Worm (Caenorhabditis elegans) whole organism, L1 larva: Measurements from ENCODE around the gene spch-1.

Experiments
- C04F5.9 ChIP-seq: sonication (generic microtip); optimal IDR thresholded peaks from 2 replicates; lab custom pipeline; 2016; ENCODE audit warnings: missing genetic modification characterization, missing compliant biosample characterization
- C34B4.2 ChIP-seq: sonication (generic microtip); optimal IDR thresholded peaks from 2 replicates; lab custom pipeline; 2017; ENCODE audit warnings: mild to moderate bottlenecking, missing genetic modification characterization, missing compliant biosample characterization
- alr-1 ChIP-seq: fragments of 200-800 bp; sonication (Bioruptor generic); optimal IDR thresholded peaks from 2 replicates; lab custom pipeline; 2018; ENCODE audit warnings: borderline replicate concordance, mild to moderate bottlenecking, missing genetic modification characterization, missing compliant biosample characterization
- blmp-1 ChIP-seq: fragments of 150-350 bp; optimal IDR thresholded peaks from 2 replicates; lab custom pipeline; 2014; ENCODE audit warnings: missing biosample characterization, missing genetic modification characterization
- ceh-63 ChIP-seq: fragments of 200-800 bp; sonication (Bioruptor generic); optimal IDR thresholded peaks from 2 replicates; lab custom pipeline; 2018; ENCODE audit warnings: mild to moderate bottlenecking, missing genetic modification characterization, missing compliant biosample characterization
- ceh-82 ChIP-seq, 3 experiments: fragments of 150-350 bp in 1 of 3; sonication (generic microtip) in 2 of 3; optimal IDR thresholded peaks; 2 replicates each; lab custom pipeline; 2014 to 2017; ENCODE audit warnings: missing biosample characterization in 3 of 3, missing genetic modification characterization in 3 of 3
- ceh-88 ChIP-seq: fragments of 200-800 bp; sonication (Bioruptor generic); IDR thresholded peaks from 2 replicates; pipeline ENCODE4 v1.3.6; 2022; ENCODE audit warnings: missing genetic modification characterization, missing compliant biosample characterization
- dsc-1 ChIP-seq: sonication (generic microtip); optimal IDR thresholded peaks from 2 replicates; lab custom pipeline; 2016; ENCODE audit warnings: mild to moderate bottlenecking, missing genetic modification characterization, missing compliant biosample characterization
- efl-1 ChIP-seq, 4 experiments: fragments of 150-350 bp; optimal IDR thresholded peaks in 3 of 4; peaks in 1 of 4; 1 replicate in 1 of 4; 2 replicates in 3 of 4; lab custom pipeline; 2014; ENCODE audit warnings: missing biosample characterization in 2 of 4, missing genetic modification characterization in 2 of 4, missing genetic modification reagents in 2 of 4
- egl-13 ChIP-seq: sonication (generic microtip); optimal IDR thresholded peaks from 2 replicates; lab custom pipeline; 2016; ENCODE audit warnings: missing genotype, missing genetic modification reagents, missing genetic modification characterization, missing compliant biosample characterization
- fkh-10 ChIP-seq: sonication (generic microtip); optimal IDR thresholded peaks from 2 replicates; lab custom pipeline; 2017; ENCODE audit warnings: missing biosample characterization, missing genetic modification reagents, missing genetic modification characterization
- fkh-4 ChIP-seq: sonication (generic microtip); optimal IDR thresholded peaks from 2 replicates; lab custom pipeline; 2016; ENCODE audit warnings: missing compliant biosample characterization, missing genetic modification characterization, borderline replicate concordance
- fkh-8 ChIP-seq: sonication (generic microtip); optimal IDR thresholded peaks from 2 replicates; lab custom pipeline; 2016; ENCODE audit warnings: mild to moderate bottlenecking, missing genetic modification characterization, missing compliant biosample characterization
- fos-1 ChIP-seq: fragments of 150-350 bp; optimal IDR thresholded peaks from 2 replicates; lab custom pipeline; 2014; ENCODE audit warnings: missing biosample characterization, missing genetic modification characterization
- grh-1 ChIP-seq: fragments of 200-800 bp; sonication (Bioruptor generic); IDR thresholded peaks from 2 replicates; pipeline ENCODE4 v1.3.6; 2022; ENCODE audit warnings: missing genetic modification reagents, missing genetic modification characterization, missing compliant biosample characterization
- hlh-17 ChIP-seq: fragments of 200-800 bp; sonication (Bioruptor generic); optimal IDR thresholded peaks from 2 replicates; lab custom pipeline; 2018; ENCODE audit warnings: missing genetic modification characterization, mild to moderate bottlenecking, missing compliant biosample characterization, moderate library complexity, borderline replicate concordance
- hpl-2 ChIP-seq: fragments of 150-350 bp; optimal IDR thresholded peaks from 2 replicates; lab custom pipeline; 2014; ENCODE audit warnings: missing biosample characterization, missing genetic modification reagents, missing genetic modification characterization
- irx-1 ChIP-seq: sonication (generic microtip); optimal IDR thresholded peaks from 2 replicates; lab custom pipeline; 2016; ENCODE audit warnings: missing genetic modification characterization, missing compliant biosample characterization
- isw-1 ChIP-seq: fragments of 200-800 bp; sonication (Bioruptor generic); IDR thresholded peaks from 2 replicates; pipeline ENCODE4 v1.3.6; 2022; ENCODE audit warnings: missing genetic modification characterization, missing compliant biosample characterization
- lir-3 ChIP-seq: sonication (generic microtip); optimal IDR thresholded peaks from 2 replicates; lab custom pipeline; 2016; ENCODE audit warnings: mild to moderate bottlenecking, missing genetic modification characterization, moderate library complexity, missing compliant biosample characterization; ENCODE audit not compliant: poor library complexity
- lsy-2 ChIP-seq, 2 experiments: fragments of 150-350 bp; optimal IDR thresholded peaks; 2 replicates each; lab custom pipeline; 2014; ENCODE audit warnings: missing biosample characterization in 2 of 2, missing genetic modification characterization in 2 of 2
- nhr-11 ChIP-seq: fragments of 150-350 bp; optimal IDR thresholded peaks from 2 replicates; lab custom pipeline; 2014; ENCODE audit warnings: missing biosample characterization, missing genetic modification characterization
- nhr-19 ChIP-seq: fragments of 200-800 bp; sonication (Bioruptor generic); conservative IDR thresholded peaks from 2 replicates; pipeline ENCODE4 v1.3.6; 2022; ENCODE audit warnings: missing genetic modification characterization, missing compliant biosample characterization
- nhr-20 ChIP-seq: sonication (generic microtip); optimal IDR thresholded peaks from 2 replicates; lab custom pipeline; 2016; ENCODE audit warnings: mild to moderate bottlenecking, missing genetic modification characterization, missing compliant biosample characterization
- nhr-84 ChIP-seq: sonication (generic microtip); optimal IDR thresholded peaks from 2 replicates; lab custom pipeline; 2017; ENCODE audit warnings: missing biosample characterization, missing genetic modification characterization
- nhr-90 ChIP-seq: sonication (generic microtip); optimal IDR thresholded peaks from 2 replicates; lab custom pipeline; 2016; ENCODE audit warnings: mild to moderate bottlenecking, missing genetic modification characterization, missing compliant biosample characterization; ENCODE audit not compliant: poor library complexity
- pqm-1 ChIP-seq: sonication (generic microtip); optimal IDR thresholded peaks from 3 replicates; lab custom pipeline; 2017; ENCODE audit warnings: missing biosample characterization, missing genetic modification characterization
- snpc-4 ChIP-seq: fragments of 150-350 bp; optimal IDR thresholded peaks from 2 replicates; lab custom pipeline; 2014; ENCODE audit warnings: missing biosample characterization, missing genetic modification characterization
- sox-4 ChIP-seq: sonication (generic microtip); optimal IDR thresholded peaks from 2 replicates; lab custom pipeline; 2016; ENCODE audit warnings: missing genetic modification characterization, missing compliant biosample characterization
- swsn-7 ChIP-seq: sonication (generic microtip); optimal IDR thresholded peaks from 2 replicates; lab custom pipeline; 2016; ENCODE audit warnings: missing genetic modification characterization, missing compliant biosample characterization
- unc-30 ChIP-seq: sonication (generic microtip); optimal IDR thresholded peaks from 2 replicates; lab custom pipeline; 2017; ENCODE audit warnings: missing biosample characterization, missing genetic modification characterization
- unc-98 ChIP-seq: fragments of 200-800 bp; sonication (Bioruptor generic); IDR thresholded peaks from 2 replicates; pipeline ENCODE4 v1.3.6; 2022; ENCODE audit warnings: missing genetic modification characterization, missing compliant biosample characterization

spch-1 gene

ce11 chrIV:10075899-10076298 is 35.4 kb downstream of the spch-1 start, which contains the start of gene W01B6.5:
Gene W01B6.5, plus strand, starts transcription at chrIV:10076199.
- TF ChIP-seq swsn-7 (no peak), hlh-17 (GFP tag; lab: Kevin White, UChicago) (no peak), isw-1 (GFP tag; lab: Robert Waterston, UW) (no peak), efl-1 (optimal IDR thresholded peaks at IDR 0.05; lab: Kevin White, UChicago) (no peak), efl-1 (GFP tag; optimal IDR thresholded peaks at IDR 0.05 in 1 of 2; lab: Kevin White, UChicago) (peak in 1 of 2 experiments; percentile 40)

- TF ChIP-seq C04F5.9 (no peak), blmp-1 (tag; lab: Kevin White, UChicago) (no peak), ceh-63 (GFP tag; lab: Kevin White, UChicago) (no peak), snpc-4 (tag; lab: Kevin White, UChicago) (no peak), alr-1 (tag; lab: Kevin White, UChicago) (no peak), egl-13 (tag; lab: Kevin White, UChicago) (no peak), lsy-2 (tag; optimal IDR thresholded peaks at IDR 0.05; lab: Kevin White, UChicago) (no peak), pqm-1 (tag; lab: Kevin White, UChicago) (no peak), nhr-11 (no peak), unc-30 (tag; lab: Kevin White, UChicago) (no peak), ceh-82 (tag; optimal IDR thresholded peaks at IDR 0.05; lab: Kevin White, UChicago) (no peak), fos-1 (tag; lab: Kevin White, UChicago) (no peak), C34B4.2 (tag; lab: Kevin White, UChicago) (no peak)
Observed at ce11 chrIV:10075034-10075510, 36.3 kb downstream of the spch-1 start, which contains the start of the genes ttbk-4 and W01B6.4. Gene ttbk-4, minus strand, starts transcription at chrIV:10075134. Gene W01B6.4, plus strand, starts transcription at chrIV:10075460.

- TF ChIP-seq unc-98 (GFP tag; lab: Robert Waterston, UW) (no peak), nhr-84 (tag; lab: Kevin White, UChicago) (no peak), irx-1 (tag; lab: Kevin White, UChicago) (no peak), C34B4.2 (tag; lab: Kevin White, UChicago) (no peak)
Observed at ce11 chrIV:10072527-10072926, 38.8 kb downstream of the spch-1 start, which contains the start of gene W01B6.3. Gene W01B6.3, minus strand, starts transcription at chrIV:10072627.

ce11 chrIV:10068266-10068665 is 43.1 kb downstream of the spch-1 start:
- TF ChIP-seq unc-98 (GFP tag; lab: Robert Waterston, UW), result no peak
- no peak for TF ChIP-seq fkh-4 (tag; lab: Kevin White, UChicago)
- no peak for TF ChIP-seq hpl-2 (GFP tag; lab: Kevin White, UChicago)
- no peak for TF ChIP-seq ceh-82 (tag; optimal IDR thresholded peaks at IDR 0.05; lab: Kevin White, UChicago)
- TF ChIP-seq sox-4, result no peak
- TF ChIP-seq pqm-1 (tag; lab: Kevin White, UChicago), result no peak
- no peak for TF ChIP-seq ceh-88 (GFP tag; lab: Robert Waterston, UW)
- no peak for TF ChIP-seq nhr-20 (tag; lab: Kevin White, UChicago)
- no peak for TF ChIP-seq grh-1 (GFP tag; lab: Robert Waterston, UW)
- no peak for TF ChIP-seq dsc-1 (tag; lab: Kevin White, UChicago)
- no peak for TF ChIP-seq lir-3 (tag; lab: Kevin White, UChicago)
- TF ChIP-seq fkh-8 (tag; lab: Kevin White, UChicago), result no peak
- TF ChIP-seq alr-1 (tag; lab: Kevin White, UChicago), result no peak
- TF ChIP-seq nhr-19 (GFP tag; lab: Robert Waterston, UW), result no peak
- TF ChIP-seq, all 84 proteins: peak for 0

ce11 chrIV:10067541-10067940 is 43.8 kb downstream of the spch-1 start, which contains the start of gene cwn-2:
Gene cwn-2, plus strand, starts transcription at chrIV:10067816.
- no peak for TF ChIP-seq nhr-90 (tag; lab: Kevin White, UChicago)
- TF ChIP-seq efl-1 (optimal IDR thresholded peaks at IDR 0.05; lab: Kevin White, UChicago), result no peak
- peak in 1 of 2 experiments; percentile 91 for TF ChIP-seq efl-1 (GFP tag; optimal IDR thresholded peaks at IDR 0.05 in 1 of 2; lab: Kevin White, UChicago)
- TF ChIP-seq sox-4, result no peak
- TF ChIP-seq fkh-10, result peak; percentile 86
